Worm (Caenorhabditis elegans) whole organism, mixed stage, embryonic: ENCODE results near the gene srh-115.

Experiments used
- ces-1 ChIP-seq: fragments of 150-350 bp; optimal IDR thresholded peaks from 2 replicates; lab custom pipeline; 2014; ENCODE audit warnings: missing biosample characterization, missing genetic modification reagents, missing genetic modification characterization
- elt-1 ChIP-seq: sonication (generic microtip); optimal IDR thresholded peaks from 2 replicates; lab custom pipeline; 2017; ENCODE audit warnings: missing genetic modification characterization, mild to moderate bottlenecking, missing compliant biosample characterization, antibody characterized with exemption, moderate library complexity, borderline replicate concordance; ENCODE audit not compliant: insufficient read depth
- mep-1 ChIP-seq: fragments of 150-350 bp; optimal IDR thresholded peaks from 2 replicates; lab custom pipeline; 2017; ENCODE audit warnings: missing biosample characterization, missing genetic modification reagents, missing genetic modification characterization, inconsistent platforms
- nhr-12 ChIP-seq: fragments of 150-350 bp; optimal IDR thresholded peaks from 2 replicates; lab custom pipeline; 2014; ENCODE audit warnings: missing biosample characterization, missing genetic modification characterization
- nhr-237 ChIP-seq: fragments of 150-350 bp; optimal IDR thresholded peaks from 2 replicates; lab custom pipeline; 2014; ENCODE audit warnings: missing biosample characterization, missing genetic modification characterization
- nhr-76 ChIP-seq: sonication (generic microtip); optimal IDR thresholded peaks from 2 replicates; lab custom pipeline; 2017; ENCODE audit warnings: missing biosample characterization, missing genetic modification characterization
- pha-4 ChIP-seq: fragments of 150-350 bp; optimal IDR thresholded peaks from 2 replicates; lab custom pipeline; 2018; ENCODE audit warnings: missing biosample characterization, missing genetic modification reagents, missing genetic modification characterization
- snpc-4 ChIP-seq: fragments of 150-350 bp; optimal IDR thresholded peaks from 2 replicates; lab custom pipeline; 2014; ENCODE audit warnings: missing biosample characterization, missing genetic modification characterization
- unc-39 ChIP-seq: fragments of 150-350 bp; optimal IDR thresholded peaks from 2 replicates; lab custom pipeline; 2014; ENCODE audit warnings: missing biosample characterization, missing genetic modification characterization
- unc-62 ChIP-seq: fragments of 150-350 bp; optimal IDR thresholded peaks from 2 replicates; lab custom pipeline; 2014; ENCODE audit warnings: missing biosample characterization, missing genetic modification reagents, missing genetic modification characterization
- ztf-11 ChIP-seq: fragments of 150-350 bp; optimal IDR thresholded peaks from 2 replicates; lab custom pipeline; 2014; ENCODE audit warnings: missing biosample characterization, missing genetic modification characterization

DNA sequence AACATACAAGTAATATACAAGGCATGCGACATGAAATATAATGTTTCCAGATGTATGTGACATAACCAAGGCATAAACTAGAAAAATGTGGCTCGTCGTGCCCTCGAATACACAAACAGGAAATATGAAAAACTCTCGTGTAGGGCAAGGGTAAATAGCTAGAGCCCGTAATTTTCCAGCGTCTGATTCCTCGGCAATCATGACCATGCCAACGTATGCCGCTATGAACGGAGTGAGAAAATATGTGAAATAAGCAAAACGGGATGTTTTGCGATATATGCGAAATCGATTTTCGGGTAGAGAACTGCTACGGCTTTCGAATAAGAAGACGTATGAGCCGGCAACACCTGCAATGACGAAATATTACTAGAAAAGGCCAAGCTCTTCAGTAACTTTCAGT lies 30.2 kb upstream of the srh-115 start, which contains the start of gene scl-25:
- TF ChIP-seq unc-39 (tag; lab: Kevin White, UChicago), result no peak
- no peak for TF ChIP-seq mep-1 (tag; lab: Kevin White, UChicago)
- TF ChIP-seq unc-62, result no peak
- no peak for TF ChIP-seq ces-1 (GFP tag; lab: Kevin White, UChicago)
- no peak for TF ChIP-seq snpc-4 (tag; lab: Kevin White, UChicago)
- TF ChIP-seq pha-4 (tag; lab: Kevin White, UChicago), result no peak
- no peak for TF ChIP-seq ztf-11
- TF ChIP-seq nhr-76 (tag; lab: Kevin White, UChicago), result no peak
- no peak for TF ChIP-seq nhr-12 (tag; lab: Kevin White, UChicago)
- no peak for TF ChIP-seq nhr-237 (tag; lab: Kevin White, UChicago)
- TF ChIP-seq elt-1 (tag; lab: Kevin White, UChicago), result no peak
